Worm (Caenorhabditis elegans) whole organism, young adult: ENCODE results near the gene mdt-26.

Experiments used
- B0019.2 ChIP-seq: fragments of 200-800 bp; sonication (Bioruptor generic); conservative IDR thresholded peaks from 2 replicates; pipeline ENCODE4 v1.3.6; 2022; ENCODE audit warnings: missing genetic modification reagents, missing genetic modification characterization, missing compliant biosample characterization
- B0035.1 ChIP-seq: sonication (generic microtip); optimal IDR thresholded peaks from 2 replicates; lab custom pipeline; 2016; ENCODE audit warnings: missing genetic modification characterization, mild to moderate bottlenecking, missing compliant biosample characterization, missing genotype, missing genetic modification reagents
- F22D6.2 ChIP-seq: sonication (generic microtip); optimal IDR thresholded peaks from 2 replicates; lab custom pipeline; 2016; ENCODE audit warnings: mild to moderate bottlenecking, missing genetic modification characterization, missing compliant biosample characterization
- F52B5.7 ChIP-seq: sonication (generic microtip); optimal IDR thresholded peaks from 2 replicates; lab custom pipeline; 2016; ENCODE audit warnings: mild to moderate bottlenecking, missing genetic modification characterization, missing compliant biosample characterization
- F55B11.4 ChIP-seq: sonication (generic microtip); optimal IDR thresholded peaks from 2 replicates; lab custom pipeline; 2016; ENCODE audit warnings: missing compliant biosample characterization, missing genetic modification characterization, borderline replicate concordance; ENCODE audit not compliant: insufficient read depth
- Y53F4B.3 ChIP-seq: fragments of 200-800 bp; sonication (Bioruptor generic); IDR thresholded peaks from 2 replicates; pipeline ENCODE4 v1.3.6; 2022; ENCODE audit warnings: missing genetic modification reagents, missing genetic modification characterization, missing compliant biosample characterization
- Y53G8AR.9 ChIP-seq: fragments of 200-800 bp; sonication (Bioruptor generic); conservative IDR thresholded peaks from 2 replicates; pipeline ENCODE4 v1.3.6; 2022; ENCODE audit warnings: missing genetic modification reagents, missing genetic modification characterization, missing compliant biosample characterization
- Y95B8A.8 ChIP-seq: fragments of 200-800 bp; sonication (Bioruptor generic); IDR thresholded peaks from 2 replicates; pipeline ENCODE4 v1.3.6; 2022; ENCODE audit warnings: missing genetic modification reagents, missing genetic modification characterization, missing compliant biosample characterization
- bed-1 ChIP-seq: fragments of 200-800 bp; sonication (Bioruptor generic); IDR thresholded peaks from 2 replicates; pipeline ENCODE4 v1.3.6; 2022; ENCODE audit warnings: missing genetic modification reagents, missing genetic modification characterization, missing compliant biosample characterization
- bed-2 ChIP-seq: fragments of 200-800 bp; sonication (Bioruptor generic); IDR thresholded peaks from 2 replicates; pipeline ENCODE4 v1.3.6; 2022; ENCODE audit warnings: missing genetic modification reagents, missing genetic modification characterization, missing compliant biosample characterization
- ccch-3 ChIP-seq: fragments of 200-800 bp; sonication (Bioruptor generic); optimal IDR thresholded peaks from 2 replicates; lab custom pipeline; 2018; ENCODE audit warnings: mild to moderate bottlenecking, missing genetic modification characterization, missing compliant biosample characterization
- cebp-2 ChIP-seq: fragments of 200-800 bp; sonication (Bioruptor generic); IDR thresholded peaks from 2 replicates; pipeline ENCODE4 v1.3.6; 2022; ENCODE audit warnings: missing genetic modification characterization, missing compliant biosample characterization
- ceh-58 ChIP-seq: fragments of 200-800 bp; sonication (Bioruptor generic); IDR thresholded peaks from 2 replicates; pipeline ENCODE4 v1.3.6; 2022; ENCODE audit warnings: missing genetic modification characterization, missing compliant biosample characterization
- ceh-91 ChIP-seq: fragments of 200-800 bp; sonication (Bioruptor generic); IDR thresholded peaks from 2 replicates; pipeline ENCODE4 v1.3.6; 2022; ENCODE audit warnings: missing genetic modification reagents, missing genetic modification characterization, missing compliant biosample characterization
- dpff-1 ChIP-seq: sonication (generic microtip); optimal IDR thresholded peaks from 2 replicates; lab custom pipeline; 2017; ENCODE audit warnings: mild to moderate bottlenecking, missing genetic modification characterization, missing compliant biosample characterization
- dpl-1 ChIP-seq: fragments of 150-350 bp; optimal IDR thresholded peaks from 2 replicates; lab custom pipeline; 2014; ENCODE audit warnings: missing biosample characterization, missing genetic modification reagents, missing genetic modification characterization
- him-1 ChIP-seq: sonication (generic microtip); optimal IDR thresholded peaks from 2 replicates; lab custom pipeline; 2016; ENCODE audit warnings: missing genotype, missing genetic modification reagents, missing genetic modification characterization, missing compliant biosample characterization
- hlh-12 ChIP-seq: sonication (generic microtip); optimal IDR thresholded peaks from 2 replicates; lab custom pipeline; 2016; ENCODE audit warnings: missing genetic modification characterization, missing compliant biosample characterization
- hsf-1 ChIP-seq: fragments of 200-800 bp; sonication (Bioruptor generic); IDR thresholded peaks from 2 replicates; pipeline ENCODE4 v1.3.6; 2022; ENCODE audit warnings: missing genetic modification reagents, missing genetic modification characterization, missing compliant biosample characterization
- let-526 ChIP-seq: fragments of 200-800 bp; sonication (Bioruptor generic); IDR thresholded peaks from 2 replicates; pipeline ENCODE4 v1.3.6; 2022; ENCODE audit warnings: missing genetic modification reagents, missing genetic modification characterization, missing compliant biosample characterization
- let-607 ChIP-seq, 2 experiments: fragments of 200-800 bp in 1 of 2; sonication (Bioruptor generic) in 1 of 2; sonication (generic microtip) in 1 of 2; optimal IDR thresholded peaks; 2 replicates each; lab custom pipeline; 2016 to 2018; ENCODE audit warnings: mild to moderate bottlenecking in 2 of 2, missing compliant biosample characterization in 2 of 2, missing genetic modification characterization in 2 of 2, moderate library complexity in 2 of 2, missing genotype in 1 of 2
- lin-40 ChIP-seq: sonication (generic microtip); optimal IDR thresholded peaks from 2 replicates; lab custom pipeline; 2016; ENCODE audit warnings: missing genetic modification characterization, mild to moderate bottlenecking, missing compliant biosample characterization, missing genotype, missing genetic modification reagents
- madf-6 ChIP-seq: fragments of 200-800 bp; sonication (Bioruptor generic); IDR thresholded peaks from 2 replicates; pipeline ENCODE4 v1.3.6; 2022; ENCODE audit warnings: missing genetic modification reagents, missing genetic modification characterization, missing compliant biosample characterization
- mcd-1 ChIP-seq: fragments of 200-800 bp; sonication (Bioruptor generic); IDR thresholded peaks from 2 replicates; pipeline ENCODE4 v1.3.6; 2022; ENCODE audit warnings: missing genetic modification reagents, missing genetic modification characterization, missing compliant biosample characterization
- nfya-1 ChIP-seq: sonication (generic microtip); optimal IDR thresholded peaks from 2 replicates; lab custom pipeline; 2017; ENCODE audit warnings: antibody characterized with exemption, missing compliant biosample characterization, missing genetic modification characterization, borderline replicate concordance; ENCODE audit not compliant: insufficient read depth
- nfya-2 ChIP-seq: fragments of 200-800 bp; sonication (Bioruptor generic); IDR thresholded peaks from 2 replicates; pipeline ENCODE4 v1.3.6; 2022; ENCODE audit warnings: missing genetic modification reagents, missing genetic modification characterization, missing compliant biosample characterization
- rec-8 ChIP-seq, 2 experiments: sonication (generic microtip); optimal IDR thresholded peaks; 2 replicates each; lab custom pipeline; 2016; ENCODE audit warnings: mild to moderate bottlenecking in 2 of 2, missing genetic modification characterization in 2 of 2, missing genetic modification reagents in 2 of 2, missing genotype in 2 of 2, missing biosample characterization in 1 of 2, missing compliant biosample characterization in 1 of 2, moderate library complexity in 1 of 2
- sdz-38 ChIP-seq: sonication (generic microtip); optimal IDR thresholded peaks from 2 replicates; lab custom pipeline; 2016; ENCODE audit warnings: missing genotype, missing genetic modification characterization, missing compliant biosample characterization
- snpc-1.1 ChIP-seq: sonication (generic microtip); optimal IDR thresholded peaks from 2 replicates; lab custom pipeline; 2017; ENCODE audit warnings: missing genetic modification characterization, mild to moderate bottlenecking, missing compliant biosample characterization, antibody characterized with exemption, moderate library complexity, missing genotype, missing genetic modification reagents; ENCODE audit not compliant: insufficient read depth
- snpc-4 ChIP-seq, 5 experiments: fragments of 150-350 bp in 1 of 5; sonication (generic microtip) in 4 of 5; optimal IDR thresholded peaks; 2 replicates each; lab custom pipeline; 2014 to 2018; ENCODE audit warnings: missing genetic modification characterization in 5 of 5, missing biosample characterization in 3 of 5, antibody characterized with exemption in 2 of 5, mild to moderate bottlenecking in 2 of 5, missing compliant biosample characterization in 2 of 5, missing genotype in 2 of 5, moderate library complexity in 2 of 5, missing genetic modification reagents in 1 of 5
- somi-1 ChIP-seq: fragments of 200-800 bp; sonication (Bioruptor generic); optimal IDR thresholded peaks from 2 replicates; lab custom pipeline; 2018; ENCODE audit warnings: mild to moderate bottlenecking, missing genetic modification characterization, missing compliant biosample characterization
- unc-130 ChIP-seq: sonication (generic microtip); optimal IDR thresholded peaks from 2 replicates; lab custom pipeline; 2016; ENCODE audit warnings: missing genetic modification reagents, missing genetic modification characterization, missing compliant biosample characterization
- unc-62 ChIP-seq: fragments of 150-350 bp; optimal IDR thresholded peaks from 2 replicates; lab custom pipeline; 2014; ENCODE audit warnings: missing biosample characterization, missing genetic modification reagents, missing genetic modification characterization
- ztf-18 ChIP-seq: sonication (generic microtip); optimal IDR thresholded peaks from 2 replicates; lab custom pipeline; 2016; ENCODE audit warnings: missing genotype, mild to moderate bottlenecking, missing genetic modification characterization, missing compliant biosample characterization
- ztf-6 ChIP-seq: fragments of 200-800 bp; sonication (Bioruptor generic); IDR thresholded peaks from 2 replicates; pipeline ENCODE4 v1.3.6; 2022; ENCODE audit warnings: missing genetic modification reagents, missing genetic modification characterization, missing compliant biosample characterization

The mdt-26 gene

DNA sequence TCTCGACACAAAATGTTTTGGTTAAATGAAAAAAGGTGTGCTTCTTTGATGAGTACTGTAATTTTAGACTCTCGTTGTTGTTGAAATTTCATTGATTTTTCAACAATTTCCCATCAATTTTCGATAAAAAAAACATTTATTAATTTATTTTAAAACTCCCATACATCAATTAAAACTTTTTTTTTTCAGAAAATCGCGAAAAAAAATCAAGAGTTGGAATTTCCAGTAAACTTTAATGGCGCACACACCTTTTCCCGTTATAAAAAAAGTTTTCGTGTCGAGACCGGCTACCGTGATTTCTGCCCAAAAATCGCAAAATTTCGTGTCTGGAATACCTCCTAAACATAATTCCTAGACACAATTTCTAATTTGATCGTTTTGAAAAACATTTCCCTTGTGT is 33.8 kb downstream of the mdt-26 start, which contains the start of gene C25H3.14:
Gene C25H3.14, plus strand, starts transcription at position 301 of the 400 bp plus-strand sequence.
- TF ChIP-seq dpff-1 (tag; lab: Kevin White, UChicago) (no peak), nfya-1 (tag; lab: Kevin White, UChicago) (no peak), snpc-1.1 (no peak), bed-1 (GFP tag; lab: Robert Waterston, UW) (no peak), F55B11.4 (tag; lab: Kevin White, UChicago) (no peak), F22D6.2 (tag; lab: Kevin White, UChicago) (no peak), unc-130 (no peak), dpl-1 (GFP tag; lab: Kevin White, UChicago) (no peak), F52B5.7 (tag; lab: Kevin White, UChicago) (no peak), snpc-4 (GFP tag; optimal IDR thresholded peaks at IDR 0.05; lab: Kevin White, UChicago) (no peak), snpc-4 (tag; optimal IDR thresholded peaks at IDR 0.05; lab: Kevin White, UChicago) (no peak), bed-2 (GFP tag; lab: Robert Waterston, UW) (no peak), Y95B8A.8 (GFP tag; lab: Robert Waterston, UW) (no peak), cebp-2 (GFP tag; lab: Robert Waterston, UW) (no peak), ceh-58 (GFP tag; lab: Robert Waterston, UW) (no peak), B0019.2 (no peak), hlh-12 (tag; lab: Kevin White, UChicago) (no peak), nfya-2 (GFP tag; lab: Robert Waterston, UW) (no peak), mcd-1 (GFP tag; lab: Robert Waterston, UW) (no peak)

DNA sequence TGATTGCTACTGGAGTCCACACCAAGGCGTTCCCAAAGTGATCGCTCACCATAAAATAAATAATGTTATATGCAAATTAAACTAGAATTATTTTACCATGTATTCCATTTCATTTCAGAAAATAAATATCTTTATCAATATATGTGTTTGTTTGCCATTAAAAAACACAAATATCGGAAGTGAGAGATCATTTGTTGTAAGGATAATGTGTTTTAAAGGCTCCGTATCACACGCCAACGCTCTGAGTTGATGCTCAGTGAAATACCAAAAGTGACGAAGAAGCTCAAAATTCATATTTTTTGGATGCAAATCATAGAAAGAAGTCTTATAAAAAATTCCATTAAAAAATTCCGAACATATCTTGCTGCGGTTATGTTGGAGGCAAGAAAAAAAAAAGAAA is 35.2 kb downstream of the mdt-26 start:
- TF ChIP-seq sdz-38 (tag; lab: Kevin White, UChicago) = no peak
- no peak for TF ChIP-seq rec-8 (tag; optimal IDR thresholded peaks at IDR 0.05; lab: Kevin White, UChicago)
- no peak for TF ChIP-seq bed-1 (GFP tag; lab: Robert Waterston, UW)
- no peak for TF ChIP-seq let-607 (tag; optimal IDR thresholded peaks at IDR 0.05; lab: Kevin White, UChicago)
- no peak for TF ChIP-seq madf-6
- TF ChIP-seq lin-40 (tag; lab: Kevin White, UChicago) = no peak
- no peak for TF ChIP-seq ztf-18
- no peak for TF ChIP-seq him-1 (tag; lab: Kevin White, UChicago)
- no peak for TF ChIP-seq unc-62
- TF ChIP-seq ceh-58 (GFP tag; lab: Robert Waterston, UW) = no peak
- TF ChIP-seq hsf-1 (GFP tag; lab: Robert Waterston, UW) = no peak
- no peak for TF ChIP-seq somi-1 (GFP tag; lab: Kevin White, UChicago)
- no peak for TF ChIP-seq ceh-91 (GFP tag; lab: Robert Waterston, UW)
- no peak for TF ChIP-seq F52B5.7 (tag; lab: Kevin White, UChicago)
- TF ChIP-seq ccch-3 (GFP tag; lab: Kevin White, UChicago) = no peak
- TF ChIP-seq, all 124 proteins: peak for 0

ce11 chrII:5697338-5697737 is 36.4 kb downstream of the mdt-26 start:
- TF ChIP-seq let-526 = no peak
- TF ChIP-seq Y53G8AR.9 (GFP tag; lab: Robert Waterston, UW) = no peak
- TF ChIP-seq ztf-6 (GFP tag; lab: Robert Waterston, UW) = no peak
- TF ChIP-seq B0035.1 = no peak
- TF ChIP-seq Y53F4B.3 (GFP tag; lab: Robert Waterston, UW) = no peak
- TF ChIP-seq B0019.2 = no peak
